Worm (Caenorhabditis elegans) whole organism, midembryonic: ENCODE measurements around the gene F19B6.3.

Experiments
- flt-1 ChIP-seq: fragments of 200-800 bp; sonication (Bioruptor generic); IDR thresholded peaks from 2 replicates; pipeline ENCODE4 v1.3.6; 2022; ENCODE audit warnings: missing genetic modification characterization, missing compliant biosample characterization
- med-1 ChIP-seq: sonication (generic microtip); optimal IDR thresholded peaks from 2 replicates; lab custom pipeline; 2017; ENCODE audit warnings: missing genetic modification characterization, mild to moderate bottlenecking, missing compliant biosample characterization, antibody characterized with exemption, missing genetic modification reagents; ENCODE audit not compliant: insufficient read depth
- ref-1 ChIP-seq: fragments of 200-800 bp; sonication (Bioruptor generic); conservative IDR thresholded peaks from 2 replicates; pipeline ENCODE4 v1.3.6; 2022; ENCODE audit warnings: missing genetic modification reagents, missing genetic modification characterization, missing compliant biosample characterization

ce11 chrIV:12289149-12289548, 37.9 kb upstream of the F19B6.3 start, which contains the start of gene C42C1.9:
- TF ChIP-seq flt-1 (GFP tag; lab: Robert Waterston, UW), result no peak
- no peak for TF ChIP-seq ref-1
- TF ChIP-seq med-1 (GFP tag; lab: Kevin White, UChicago), result no peak
